Worm (Caenorhabditis elegans): ENCODE data around the gene sqv-6.

sqv-6 gene

DNA sequence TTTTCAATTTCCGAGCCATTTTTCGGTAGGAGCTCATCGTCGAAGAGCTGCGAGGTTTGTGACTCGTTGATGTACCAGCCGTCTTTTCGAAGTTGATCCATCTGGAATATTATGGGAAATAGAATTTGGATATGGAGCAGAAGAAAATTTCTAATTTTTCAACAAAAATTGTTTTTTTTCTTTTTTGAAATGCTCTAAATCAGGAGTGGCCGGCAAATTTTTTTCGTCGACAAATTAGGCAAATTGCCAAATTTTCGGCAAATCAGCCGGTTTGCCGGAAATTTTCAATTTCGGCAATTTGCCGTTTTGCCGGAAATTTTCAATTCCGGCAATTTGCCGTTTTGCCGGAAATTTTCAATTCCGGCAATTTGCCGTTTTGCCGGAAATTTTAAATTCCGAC is 19.4 kb downstream of the sqv-6 start, which contains the start of gene Y50D4C.3:
TSS of gene Y50D4C.3 (minus strand) at position 101 of the 400 bp plus-strand sequence.
- TF ChIP-seq egl-5 (tag; optimal IDR thresholded peaks at IDR 0.05): no peak
- TF ChIP-seq eor-1 (tag; optimal IDR thresholded peaks at IDR 0.05): no peak
- no peak for TF ChIP-seq nfya-1 (tag; optimal IDR thresholded peaks at IDR 0.05; ENCODE audit: insufficient read depth)
- no peak for TF ChIP-seq nhr-67 (tag; optimal IDR thresholded peaks at IDR 0.05)
- no peak for TF ChIP-seq hmg-11 (tag; optimal IDR thresholded peaks at IDR 0.05)
- no peak for TF ChIP-seq elt-2 (tag; optimal IDR thresholded peaks at IDR 0.05)
- no peak for TF ChIP-seq lin-39 (tag; optimal IDR thresholded peaks at IDR 0.05)
- TF ChIP-seq nhr-23 (tag; optimal IDR thresholded peaks at IDR 0.05): no peak
- TF ChIP-seq fkh-10 (GFP tag; optimal IDR thresholded peaks at IDR 0.05): no peak
- TF ChIP-seq ceh-16 (tag; optimal IDR thresholded peaks at IDR 0.05): no peak
- no peak for TF ChIP-seq tbx-2 (tag; optimal IDR thresholded peaks at IDR 0.05)
- no peak for TF ChIP-seq ceh-82 (tag; optimal IDR thresholded peaks at IDR 0.05)
- TF ChIP-seq fos-1 (tag; optimal IDR thresholded peaks at IDR 0.05): no peak
- TF ChIP-seq unc-39 (tag; optimal IDR thresholded peaks at IDR 0.05): no peak

DNA sequence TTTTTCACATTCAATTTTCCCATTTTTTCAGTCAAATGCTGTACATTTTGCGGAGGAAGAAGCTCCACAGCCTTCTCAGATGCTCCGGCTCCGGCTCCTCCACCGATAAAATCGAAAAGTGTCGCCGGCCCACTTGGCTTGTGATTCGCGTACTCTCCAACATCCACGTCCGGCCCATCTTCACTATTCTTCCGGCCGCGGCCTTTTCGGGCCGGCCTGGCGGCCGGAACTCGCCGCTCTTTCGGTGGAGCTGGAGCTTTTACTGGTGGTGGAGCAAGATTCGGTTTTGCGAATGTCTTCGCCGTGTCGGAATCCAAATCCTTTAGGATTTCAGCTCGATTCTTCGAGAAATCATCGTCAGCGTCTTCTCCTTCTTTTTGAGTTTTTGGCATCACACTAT is 22.0 kb downstream of the sqv-6 start:
- TF ChIP-seq snpc-4 (tag; optimal IDR thresholded peaks at IDR 0.05) (no peak), elt-2 (tag; optimal IDR thresholded peaks at IDR 0.05) (no peak), nhr-237 (tag; optimal IDR thresholded peaks at IDR 0.05) (no peak), zag-1 (tag; optimal IDR thresholded peaks at IDR 0.05) (no peak), eor-1 (tag; optimal IDR thresholded peaks at IDR 0.05) (no peak), R02D3.7 (tag; optimal IDR thresholded peaks at IDR 0.05) (no peak), nhr-43 (tag; optimal IDR thresholded peaks at IDR 0.05; ENCODE audit: poor library complexity, severe bottlenecking) (no peak), nfya-1 (tag; optimal IDR thresholded peaks at IDR 0.05; ENCODE audit: insufficient read depth) (no peak), nhr-28 (tag; optimal IDR thresholded peaks at IDR 0.05) (no peak), skn-1 (tag; optimal IDR thresholded peaks at IDR 0.05) (no peak), nhr-77 (tag; optimal IDR thresholded peaks at IDR 0.05) (no peak), nhr-76 (tag; optimal IDR thresholded peaks at IDR 0.05) (no peak), ztf-4 (tag; optimal IDR thresholded peaks at IDR 0.05) (no peak), pqm-1 (tag; optimal IDR thresholded peaks at IDR 0.05) (no peak), lsy-12 (tag; optimal IDR thresholded peaks at IDR 0.05) (no peak), ztf-11 (tag; optimal IDR thresholded peaks at IDR 0.05) (no peak), elt-3 (tag; optimal IDR thresholded peaks at IDR 0.05) (no peak), nhr-11 (tag; optimal IDR thresholded peaks at IDR 0.05) (no peak)

DNA sequence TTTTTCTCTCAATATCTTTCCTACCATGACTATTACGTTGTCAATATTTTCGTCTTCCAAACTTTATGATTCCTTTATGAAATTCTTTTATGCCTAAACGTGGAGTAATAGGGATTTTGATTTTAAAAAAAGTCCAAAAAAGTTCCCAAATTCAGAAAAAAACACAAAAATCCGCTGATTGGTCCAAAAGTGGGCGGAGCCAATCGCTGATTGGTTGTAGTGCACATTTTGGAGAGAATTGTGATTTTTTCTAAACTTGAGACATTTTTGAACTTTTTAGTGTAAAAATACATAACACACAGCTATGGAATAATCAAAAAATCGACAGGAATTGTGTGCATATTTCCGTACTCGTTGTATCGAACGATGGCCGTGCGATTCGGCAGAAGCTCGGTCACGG is 25.2 kb downstream of the sqv-6 start:
- no peak for TF ChIP-seq ama-1 (optimal IDR thresholded peaks at IDR 0.05)
- peak; percentile 79 for TF ChIP-seq nfya-1 (tag; optimal IDR thresholded peaks at IDR 0.05; ENCODE audit: insufficient read depth)
- TF ChIP-seq mdl-1 (tag; optimal IDR thresholded peaks at IDR 0.05): no peak
- TF ChIP-seq ZK546.5 (tag; optimal IDR thresholded peaks at IDR 0.05): no peak
- TF ChIP-seq ceh-9 (tag; optimal IDR thresholded peaks at IDR 0.05): no peak
- no peak for TF ChIP-seq pqm-1 (tag; optimal IDR thresholded peaks at IDR 0.05)
- no peak for TF ChIP-seq nhr-43 (tag; optimal IDR thresholded peaks at IDR 0.05; ENCODE audit: poor library complexity, severe bottlenecking)

DNA sequence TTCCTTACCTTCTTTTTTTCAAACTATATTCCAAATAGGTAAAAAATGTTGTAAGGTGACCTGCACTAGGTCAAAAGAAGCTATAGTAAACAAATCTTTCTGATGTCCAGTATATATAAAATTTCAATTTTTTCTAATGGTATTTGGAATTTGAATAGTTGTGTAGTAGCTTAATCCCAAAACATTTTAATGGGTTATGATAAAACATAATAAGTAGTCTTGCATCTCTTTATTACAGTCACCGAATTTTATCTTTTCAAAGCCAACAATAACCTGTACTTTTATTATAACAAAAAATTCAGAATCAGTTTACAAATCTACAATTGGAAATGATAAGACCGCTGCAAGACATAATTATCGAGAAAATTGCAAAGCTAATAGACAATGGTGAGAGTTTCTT is 47.1 kb downstream of the sqv-6 start, which contains the start of gene H24K24.2:
TSS of gene H24K24.2 (plus strand) at position 301 of the 400 bp plus-strand sequence.
- TF ChIP-seq elt-2 (tag; optimal IDR thresholded peaks at IDR 0.05) (no peak), unc-62 (GFP tag; optimal IDR thresholded peaks at IDR 0.05) (no peak), ztf-4 (tag; optimal IDR thresholded peaks at IDR 0.05) (no peak), tbx-2 (tag; optimal IDR thresholded peaks at IDR 0.05) (no peak), elt-1 (tag; optimal IDR thresholded peaks at IDR 0.05) (no peak), egl-5 (tag; optimal IDR thresholded peaks at IDR 0.05) (no peak), pha-4 (tag; optimal IDR thresholded peaks at IDR 0.05) (no peak)

ce11 chrV:915716-916115 is 48.9 kb downstream of the sqv-6 start:
- TF ChIP-seq elt-3 (tag; optimal IDR thresholded peaks at IDR 0.05): no peak
- no peak for TF ChIP-seq daf-12 (tag; optimal IDR thresholded peaks at IDR 0.05)
- TF ChIP-seq lin-15B (tag; optimal IDR thresholded peaks at IDR 0.05): no peak
- no peak for TF ChIP-seq nhr-23 (tag; optimal IDR thresholded peaks at IDR 0.05)
- no peak for TF ChIP-seq fkh-10 (GFP tag; optimal IDR thresholded peaks at IDR 0.05)
- TF ChIP-seq unc-62 (GFP tag; optimal IDR thresholded peaks at IDR 0.05): no peak
